Worm (Caenorhabditis elegans) whole organism, L2 larva: ENCODE results near the gene grd-2.

Source experiments
- blmp-1 ChIP-seq: sonication (generic microtip); optimal IDR thresholded peaks from 2 replicates; lab custom pipeline; 2017; ENCODE audit warnings: missing genetic modification characterization, mild to moderate bottlenecking, missing compliant biosample characterization, antibody characterized with exemption, moderate library complexity; ENCODE audit not compliant: insufficient read depth
- ceh-82 ChIP-seq: fragments of 150-350 bp; optimal IDR thresholded peaks from 2 replicates; lab custom pipeline; 2014; ENCODE audit warnings: missing biosample characterization, missing genetic modification characterization
- fos-1 ChIP-seq: fragments of 150-350 bp; optimal IDR thresholded peaks from 2 replicates; lab custom pipeline; 2014; ENCODE audit warnings: missing biosample characterization, missing genetic modification characterization
- lin-13 ChIP-seq: fragments of 150-350 bp; optimal IDR thresholded peaks from 2 replicates; lab custom pipeline; 2014; ENCODE audit warnings: missing biosample characterization, missing genetic modification reagents, missing genetic modification characterization
- unc-62 ChIP-seq: fragments of 150-350 bp; optimal IDR thresholded peaks from 2 replicates; lab custom pipeline; 2014; ENCODE audit warnings: missing biosample characterization, missing genetic modification reagents, missing genetic modification characterization
- zag-1 ChIP-seq: fragments of 150-350 bp; optimal IDR thresholded peaks from 2 replicates; lab custom pipeline; 2014; ENCODE audit warnings: missing biosample characterization, missing genetic modification characterization
- ztf-11 ChIP-seq: sonication (generic microtip); optimal IDR thresholded peaks from 2 replicates; lab custom pipeline; 2017; ENCODE audit warnings: missing biosample characterization, missing genetic modification characterization

ce11 chrV:20608688-20609087, 906 bp upstream of the grd-2 start, which contains the start of gene ttr-12:
- TF ChIP-seq ceh-82 = no peak
- TF ChIP-seq fos-1 (tag; lab: Kevin White, UChicago) = no peak
- no peak for TF ChIP-seq ztf-11
- no peak for TF ChIP-seq unc-62 (GFP tag; lab: Kevin White, UChicago)
- TF ChIP-seq blmp-1 = no peak
- TF ChIP-seq zag-1 (tag; lab: Kevin White, UChicago) = no peak
- TF ChIP-seq lin-13 (GFP tag; lab: Kevin White, UChicago) = no peak
